Fruit fly (Drosophila melanogaster) whole organism, prepupa: ENCODE results near the gene strat.

ENCODE experiments used
- CG10631 ChIP-seq: fragments of 200-800 bp; sonication (Bioruptor generic); optimal IDR thresholded peaks from 2 replicates; lab custom pipeline; 2016; ENCODE audit warnings: missing biosample characterization, missing genetic modification characterization
- CG10669 ChIP-seq: fragments of 200-800 bp; sonication (Bioruptor generic); optimal IDR thresholded peaks from 3 replicates; lab custom pipeline; 2018; ENCODE audit warnings: missing biosample characterization, mild to moderate bottlenecking, missing genetic modification characterization, moderate library complexity
- CG11294 ChIP-seq: fragments of 200-800 bp; sonication (Bioruptor generic); IDR thresholded peaks from 2 replicates; pipeline ENCODE4 v1.3.6; 2022; ENCODE audit warnings: missing biosample characterization, missing genetic modification characterization
- CG11762 ChIP-seq: fragments of 200-800 bp; sonication (Bioruptor generic); optimal IDR thresholded peaks from 3 replicates; lab custom pipeline; 2016; ENCODE audit warnings: missing biosample characterization, missing genetic modification characterization; ENCODE audit not compliant: insufficient read depth
- CG11902 ChIP-seq: fragments of 200-800 bp; sonication (Bioruptor generic); optimal IDR thresholded peaks from 3 replicates; lab custom pipeline; 2016; ENCODE audit warnings: missing biosample characterization, missing genetic modification characterization
- CG1621 ChIP-seq: fragments of 200-800 bp; sonication (Bioruptor generic); optimal IDR thresholded peaks from 3 replicates; lab custom pipeline; 2018; ENCODE audit warnings: missing biosample characterization, mild to moderate bottlenecking, missing genetic modification characterization
- CG16779 ChIP-seq: fragments of 200-800 bp; sonication (Bioruptor generic); optimal IDR thresholded peaks from 3 replicates; lab custom pipeline; 2017; ENCODE audit warnings: missing biosample characterization, mild to moderate bottlenecking, missing genetic modification characterization
- CG31627 ChIP-seq: fragments of 200-800 bp; sonication (Bioruptor generic); optimal IDR thresholded peaks from 3 replicates; lab custom pipeline; 2016; ENCODE audit warnings: missing biosample characterization, missing genetic modification characterization
- CG32006 ChIP-seq: fragments of 200-800 bp; sonication (Bioruptor generic); optimal IDR thresholded peaks from 3 replicates; lab custom pipeline; 2017; ENCODE audit warnings: missing biosample characterization, mild to moderate bottlenecking, missing genetic modification characterization
- CG34406 ChIP-seq: fragments of 200-800 bp; sonication (Bioruptor generic); optimal IDR thresholded peaks from 3 replicates; lab custom pipeline; 2016; ENCODE audit warnings: missing biosample characterization, missing genetic modification characterization
- CG3919 ChIP-seq: fragments of 200-800 bp; sonication (Bioruptor generic); optimal IDR thresholded peaks from 3 replicates; lab custom pipeline; 2016; ENCODE audit warnings: missing biosample characterization, missing genetic modification characterization
- CG4318 ChIP-seq: fragments of 200-800 bp; sonication (Bioruptor generic); optimal IDR thresholded peaks from 3 replicates; lab custom pipeline; 2017; ENCODE audit warnings: missing biosample characterization, mild to moderate bottlenecking, missing genetic modification characterization
- CG6163 ChIP-seq: fragments of 200-800 bp; sonication (Bioruptor generic); IDR thresholded peaks from 3 replicates; pipeline ENCODE4 v1.3.6; 2022; ENCODE audit warnings: missing biosample characterization, missing genetic modification characterization
- CG6276 ChIP-seq: fragments of 200-800 bp; sonication (Bioruptor generic); optimal IDR thresholded peaks from 2 replicates; lab custom pipeline; 2017; ENCODE audit warnings: missing biosample characterization, mild to moderate bottlenecking, missing genetic modification characterization
- CG6808 ChIP-seq: fragments of 200-800 bp; sonication (Bioruptor generic); optimal IDR thresholded peaks from 3 replicates; lab custom pipeline; 2017; ENCODE audit warnings: missing biosample characterization, missing genetic modification characterization, mild to moderate bottlenecking, moderate library complexity, missing genetic modification reagents
- CG6854 ChIP-seq: fragments of 200-800 bp; sonication (Bioruptor generic); optimal IDR thresholded peaks from 2 replicates; lab custom pipeline; 2017; ENCODE audit warnings: missing biosample characterization, mild to moderate bottlenecking, missing genetic modification characterization
- CG8119 ChIP-seq: fragments of 200-800 bp; sonication (Bioruptor generic); IDR thresholded peaks from 3 replicates; pipeline ENCODE4 v1.3.6; 2022; ENCODE audit warnings: missing biosample characterization, missing genetic modification characterization
- CG8319 ChIP-seq: fragments of 200-800 bp; sonication (Bioruptor generic); optimal IDR thresholded peaks from 3 replicates; lab custom pipeline; 2016; ENCODE audit warnings: missing biosample characterization, missing genetic modification characterization
- CG8632 ChIP-seq: fragments of 200-800 bp; sonication (Bioruptor generic); optimal IDR thresholded peaks from 3 replicates; lab custom pipeline; 2016; ENCODE audit warnings: missing biosample characterization, missing genetic modification characterization
- Eip75B ChIP-seq: fragments of 200-800 bp; sonication (Bioruptor generic); optimal IDR thresholded peaks from 3 replicates; lab custom pipeline; 2016; ENCODE audit warnings: missing biosample characterization, missing genetic modification characterization
- Eip93F ChIP-seq: fragments of 200-800 bp; sonication (Bioruptor generic); optimal IDR thresholded peaks from 2 replicates; lab custom pipeline; 2016; ENCODE audit warnings: missing biosample characterization, mild to moderate bottlenecking, missing genetic modification characterization
- Ets21C ChIP-seq: fragments of 200-800 bp; sonication (Bioruptor generic); optimal IDR thresholded peaks from 3 replicates; lab custom pipeline; 2016; ENCODE audit warnings: missing biosample characterization, missing genetic modification characterization
- Ets96B ChIP-seq: fragments of 200-800 bp; optimal IDR thresholded peaks from 2 replicates; lab custom pipeline; 2019; ENCODE audit warnings: missing biosample characterization, mild to moderate bottlenecking, missing genetic modification characterization, moderate library complexity
- Hr39 ChIP-seq: fragments of 200-800 bp; sonication (Bioruptor generic); optimal IDR thresholded peaks from 2 replicates; lab custom pipeline; 2016; ENCODE audit warnings: missing biosample characterization, missing genetic modification characterization
- Hr4 ChIP-seq: fragments of 200-800 bp; sonication (Bioruptor generic); optimal IDR thresholded peaks from 3 replicates; lab custom pipeline; 2016; ENCODE audit warnings: missing biosample characterization, missing genetic modification characterization
- Lpt ChIP-seq: fragments of 200-800 bp; sonication (Bioruptor generic); optimal IDR thresholded peaks from 3 replicates; lab custom pipeline; 2016; ENCODE audit warnings: missing biosample characterization, missing genetic modification characterization
- Met ChIP-seq: fragments of 200-800 bp; sonication (Bioruptor generic); optimal IDR thresholded peaks from 3 replicates; lab custom pipeline; 2016; ENCODE audit warnings: missing biosample characterization, missing genetic modification characterization
- OdsH ChIP-seq: fragments of 200-800 bp; sonication (Bioruptor generic); optimal IDR thresholded peaks from 3 replicates; lab custom pipeline; 2016; ENCODE audit warnings: missing biosample characterization, missing genetic modification characterization
- Smox ChIP-seq: fragments of 200-800 bp; sonication (Bioruptor generic); optimal IDR thresholded peaks from 3 replicates; lab custom pipeline; 2016; ENCODE audit warnings: missing biosample characterization, missing genetic modification characterization
- Sox102F ChIP-seq: fragments of 200-800 bp; sonication (Bioruptor generic); optimal IDR thresholded peaks from 2 replicates; lab custom pipeline; 2016; ENCODE audit warnings: missing biosample characterization, mild to moderate bottlenecking, missing genetic modification characterization
- Sox14 ChIP-seq: fragments of 200-800 bp; sonication (Bioruptor generic); optimal IDR thresholded peaks from 3 replicates; lab custom pipeline; 2016; ENCODE audit warnings: missing biosample characterization, missing genetic modification characterization
- Sox15 ChIP-seq: fragments of 200-800 bp; sonication (Bioruptor generic); optimal IDR thresholded peaks from 3 replicates; lab custom pipeline; 2016; ENCODE audit warnings: missing biosample characterization, missing genetic modification characterization
- achi ChIP-seq: fragments of 200-800 bp; sonication (Bioruptor generic); optimal IDR thresholded peaks from 3 replicates; lab custom pipeline; 2016; ENCODE audit warnings: missing biosample characterization, missing genetic modification characterization
- acj6 ChIP-seq: fragments of 200-800 bp; sonication (Bioruptor generic); optimal IDR thresholded peaks from 3 replicates; lab custom pipeline; 2016; ENCODE audit warnings: missing biosample characterization, missing genetic modification characterization
- dsx ChIP-seq: fragments of 200-800 bp; optimal IDR thresholded peaks from 3 replicates; lab custom pipeline; 2019; ENCODE audit warnings: missing biosample characterization, mild to moderate bottlenecking, missing genetic modification characterization, moderate library complexity; ENCODE audit not compliant: poor library complexity, severe bottlenecking
- esn ChIP-seq: fragments of 200-800 bp; sonication (Bioruptor generic); optimal IDR thresholded peaks from 2 replicates; lab custom pipeline; 2016; ENCODE audit warnings: missing biosample characterization, mild to moderate bottlenecking, missing genetic modification characterization, moderate library complexity
- fd59A ChIP-seq: fragments of 200-800 bp; sonication (Bioruptor generic); optimal IDR thresholded peaks from 2 replicates; lab custom pipeline; 2017; ENCODE audit warnings: missing biosample characterization, mild to moderate bottlenecking, missing genetic modification characterization, missing genetic modification reagents
- fd85E ChIP-seq: fragments of 200-800 bp; sonication (Bioruptor generic); optimal IDR thresholded peaks from 3 replicates; lab custom pipeline; 2016; ENCODE audit warnings: missing biosample characterization, missing genetic modification characterization
- lz ChIP-seq: fragments of 200-800 bp; sonication (Bioruptor generic); optimal IDR thresholded peaks from 3 replicates; lab custom pipeline; 2016; ENCODE audit warnings: missing biosample characterization, missing genetic modification characterization
- net ChIP-seq: fragments of 200-800 bp; sonication (Bioruptor generic); optimal IDR thresholded peaks from 3 replicates; lab custom pipeline; 2016; ENCODE audit warnings: missing biosample characterization, missing genetic modification characterization
- pdm3 ChIP-seq: fragments of 200-800 bp; sonication (Bioruptor generic); optimal IDR thresholded peaks from 3 replicates; lab custom pipeline; 2016; ENCODE audit warnings: missing biosample characterization, missing genetic modification characterization
- salr ChIP-seq, 2 experiments: fragments of 200-800 bp; sonication (Bioruptor generic); optimal IDR thresholded peaks; 3 replicates each; lab custom pipeline; 2016 to 2018; ENCODE audit warnings: missing biosample characterization in 2 of 2, missing genetic modification characterization in 2 of 2, mild to moderate bottlenecking in 1 of 2
- ss ChIP-seq, 2 experiments: fragments of 200-800 bp; sonication (Bioruptor generic); optimal IDR thresholded peaks; 2 replicates in 1 of 2; 3 replicates in 1 of 2; lab custom pipeline; 2017 to 2018; ENCODE audit warnings: mild to moderate bottlenecking in 2 of 2, missing biosample characterization in 2 of 2, missing genetic modification characterization in 2 of 2, moderate library complexity in 1 of 2
- svp ChIP-seq: fragments of 200-800 bp; sonication (Bioruptor generic); peaks from one replicate; lab custom pipeline; 2016; ENCODE audit warnings: missing biosample characterization, missing genetic modification characterization
- topi ChIP-seq: fragments of 200-800 bp; sonication (Bioruptor generic); optimal IDR thresholded peaks from 3 replicates; lab custom pipeline; 2016; ENCODE audit warnings: missing biosample characterization, missing genetic modification characterization
- vri ChIP-seq: fragments of 200-800 bp; sonication (Bioruptor generic); optimal IDR thresholded peaks from 3 replicates; lab custom pipeline; 2016; ENCODE audit warnings: missing biosample characterization, mild to moderate bottlenecking, missing genetic modification characterization

Gene strat

dm6 chr2L:8361204-8361952, 41.2 kb downstream of the strat start (continued):
- TF ChIP-seq dsx (GFP tag; lab: Kevin White, UChicago) (peak; percentile 28), acj6 (GFP tag; lab: Kevin White, UChicago) (peak; percentile 67), CG11762 (no peak), Sox14 (GFP tag; lab: Kevin White, UChicago) (peak; percentile 50), ss (GFP tag; optimal IDR thresholded peaks at IDR 0.05; lab: Kevin White, UChicago) (peak; percentile 30 to 62), CG32006 (GFP tag; lab: Kevin White, UChicago) (peak; percentile 73), CG34406 (GFP tag; lab: Kevin White, UChicago) (peak; percentile 46), topi (peak; percentile 42), Lpt (GFP tag; lab: Kevin White, UChicago) (no peak), CG8319 (GFP tag; lab: Kevin White, UChicago) (peak; percentile 27), Ets96B (peak; percentile 17), CG8119 (GFP tag; lab: Robert Waterston, UW) (no peak; the same call in 1 of the 3 replicates), esn (peak; percentile 75), CG10669 (GFP tag; lab: Kevin White, UChicago) (peak; percentile 32), CG3919 (GFP tag; lab: Kevin White, UChicago) (no peak)

DNA sequence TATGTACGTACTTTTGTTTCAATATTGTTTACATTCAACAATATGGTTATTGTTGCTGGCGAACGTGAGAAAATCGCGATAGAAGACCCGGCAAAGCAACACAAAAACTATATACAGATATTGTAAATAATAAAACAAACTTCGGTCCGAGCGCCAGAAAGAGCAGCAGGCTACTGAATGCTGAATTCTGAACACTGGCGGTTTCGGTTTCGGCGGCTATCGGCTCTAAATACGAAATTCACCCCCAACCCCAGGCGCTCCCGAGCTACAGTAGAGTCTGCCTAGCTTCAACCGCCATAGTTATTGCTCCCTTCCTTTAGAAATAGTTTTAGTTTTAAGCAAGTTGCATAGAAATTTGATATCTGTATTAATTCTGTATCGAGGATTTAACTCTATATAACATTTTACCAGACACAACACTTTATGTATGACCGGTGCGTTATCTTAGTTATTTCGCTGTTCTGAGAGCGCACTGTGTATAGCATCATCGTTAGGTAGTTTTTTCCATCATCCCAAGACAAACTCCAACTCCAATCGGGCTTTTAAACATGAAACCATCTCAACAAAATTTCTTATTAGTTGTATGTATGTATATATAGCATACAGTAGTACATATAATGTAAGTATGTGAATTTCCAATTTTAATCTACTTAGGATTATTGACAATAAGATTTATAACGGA, 42.3 kb downstream of the strat start, which contains the start of gene CG7627:
Gene CG7627 (minus strand): TSS at position 197 of the 682 bp plus-strand sequence.
- TF ChIP-seq Eip93F (GFP tag; lab: Kevin White, UChicago) (no peak), Hr39 (peak; percentile 73), CG16779 (tag; lab: Kevin White, UChicago) (peak; percentile 7), ss (GFP tag; optimal IDR thresholded peaks at IDR 0.05; lab: Kevin White, UChicago) (peak; percentile 16 to 41), svp (GFP tag; lab: Kevin White, UChicago) (peak; percentile 96), Smox (peak; percentile 68), CG8119 (GFP tag; lab: Robert Waterston, UW) (peak; percentile 77), Hr4 (GFP tag; lab: Kevin White, UChicago) (peak; percentile 58), CG11762 (peak; percentile 5), Lpt (GFP tag; lab: Kevin White, UChicago) (peak; percentile 16), CG31627 (peak; percentile 66), CG8632 (GFP tag; lab: Kevin White, UChicago) (peak; percentile 7), CG6163 (GFP tag; lab: Robert Waterston, UW) (peak; percentile 81), achi (GFP tag; lab: Kevin White, UChicago) (peak; percentile 71), Sox102F (peak; percentile 78), pdm3 (peak; percentile 74), net (GFP tag; lab: Kevin White, UChicago) (peak; percentile 73), salr (GFP tag; optimal IDR thresholded peaks at IDR 0.05; lab: Kevin White, UChicago) (peak; percentile 12 to 57), Sox15 (GFP tag; lab: Kevin White, UChicago) (peak; percentile 52), CG11294 (GFP tag; lab: Robert Waterston, UW) (peak; percentile 68; the same call in 1 of the 2 replicates), vri (GFP tag; lab: Kevin White, UChicago) (peak; percentile 77), Sox14 (GFP tag; lab: Kevin White, UChicago) (peak; percentile 72), OdsH (GFP tag; lab: Kevin White, UChicago) (peak; percentile 65), CG34406 (GFP tag; lab: Kevin White, UChicago) (peak; percentile 51), fd85E (GFP tag; lab: Kevin White, UChicago) (no peak), CG11902 (GFP tag; lab: Kevin White, UChicago) (peak; percentile 61), CG4318 (GFP tag; lab: Kevin White, UChicago) (no peak), Eip75B (GFP tag; lab: Kevin White, UChicago) (peak; percentile 58), CG10669 (GFP tag; lab: Kevin White, UChicago) (peak; percentile 58), CG1621 (peak; percentile 8), Ets21C (GFP tag; lab: Kevin White, UChicago) (peak; percentile 62), lz (GFP tag; lab: Kevin White, UChicago) (peak; percentile 80), Met (GFP tag; lab: Kevin White, UChicago) (peak; percentile 70), fd59A (GFP tag; lab: Kevin White, UChicago) (peak; percentile 46), acj6 (GFP tag; lab: Kevin White, UChicago) (peak; percentile 51), CG6808 (GFP tag; lab: Kevin White, UChicago) (peak; percentile 64), CG10631 (peak; percentile 35), CG6854 (GFP tag; lab: Kevin White, UChicago) (no peak), CG6276 (GFP tag; lab: Kevin White, UChicago) (peak; percentile 65)
